Fruit fly (Drosophila melanogaster) whole organism, embryonic: ENCODE measurements around the gene lawc.
A peak's percentile ranks its signal among the peaks of the same experiment; 100 is the strongest.

ENCODE experiments used
- Atf-2 ChIP-seq: fragments of 200-800 bp; sonication (Bioruptor generic); optimal IDR thresholded peaks from 2 replicates; lab custom pipeline; 2016; ENCODE audit warnings: missing biosample characterization, missing genetic modification characterization
- Bdp1 ChIP-seq: fragments of 200-800 bp; sonication (Bioruptor generic); optimal IDR thresholded peaks from 3 replicates; lab custom pipeline; 2016; ENCODE audit warnings: missing biosample characterization, missing genetic modification characterization
- Bgb ChIP-seq: fragments of 200-800 bp; sonication (Bioruptor generic); IDR thresholded peaks from 2 replicates; pipeline ENCODE4 v1.3.6; 2022; ENCODE audit warnings: missing biosample characterization, missing genetic modification characterization; ENCODE audit not compliant: partially characterized antibody
- CG10366 ChIP-seq: fragments of 200-800 bp; sonication (Bioruptor generic); IDR thresholded peaks from 2 replicates; pipeline ENCODE4 v1.3.6; 2022; ENCODE audit warnings: missing biosample characterization, missing genetic modification characterization
- CG10979 ChIP-seq: fragments of 200-800 bp; sonication (Bioruptor generic); optimal IDR thresholded peaks from 2 replicates; lab custom pipeline; 2018; ENCODE audit warnings: missing biosample characterization, mild to moderate bottlenecking, missing genetic modification characterization, moderate library complexity
- CG14667 ChIP-seq: fragments of 200-800 bp; sonication (Bioruptor generic); IDR thresholded peaks from 2 replicates; pipeline ENCODE4 v1.3.6; 2022; ENCODE audit warnings: missing biosample characterization, missing genetic modification characterization
- CG15514 ChIP-seq: fragments of 200-800 bp; sonication (Bioruptor generic); optimal IDR thresholded peaks from 3 replicates; lab custom pipeline; 2017; ENCODE audit warnings: missing biosample characterization, missing genetic modification characterization, mild to moderate bottlenecking, moderate library complexity, missing genetic modification reagents
- CG16815 ChIP-seq: fragments of 200-800 bp; sonication (Bioruptor generic); optimal IDR thresholded peaks from 3 replicates; lab custom pipeline; 2017; ENCODE audit warnings: missing biosample characterization, mild to moderate bottlenecking, missing genetic modification characterization
- CG2120 ChIP-seq: fragments of 200-800 bp; sonication (Bioruptor generic); optimal IDR thresholded peaks from 3 replicates; lab custom pipeline; 2016; ENCODE audit warnings: missing biosample characterization, missing genetic modification characterization
- CG30403 ChIP-seq: fragments of 200-800 bp; sonication (Bioruptor generic); optimal IDR thresholded peaks from 3 replicates; lab custom pipeline; 2016; ENCODE audit warnings: missing biosample characterization, missing genetic modification characterization
- CG3065 ChIP-seq: fragments of 200-800 bp; sonication (Bioruptor generic); optimal IDR thresholded peaks from 2 replicates; lab custom pipeline; 2016; ENCODE audit warnings: missing biosample characterization, missing genetic modification characterization
- CG3163 ChIP-seq: fragments of 200-800 bp; sonication (Bioruptor generic); optimal IDR thresholded peaks from 3 replicates; lab custom pipeline; 2016; ENCODE audit warnings: missing biosample characterization, missing genetic modification characterization
- CG32772 ChIP-seq: fragments of 200-800 bp; sonication (Bioruptor generic); IDR thresholded peaks from 2 replicates; pipeline ENCODE4 v1.3.6; 2022; ENCODE audit warnings: missing biosample characterization, missing genetic modification characterization
- CG42726 ChIP-seq: fragments of 200-800 bp; sonication (Bioruptor generic); IDR thresholded peaks from 2 replicates; pipeline ENCODE4 v1.3.6; 2022; ENCODE audit warnings: missing biosample characterization, missing genetic modification characterization; ENCODE audit not compliant: partially characterized antibody
- CG43689 ChIP-seq: fragments of 200-800 bp; sonication (Bioruptor generic); IDR thresholded peaks from 2 replicates; pipeline ENCODE4 v1.3.6; 2022; ENCODE audit warnings: missing biosample characterization, missing genetic modification characterization
- CG4404 ChIP-seq: fragments of 200-800 bp; sonication (Bioruptor generic); IDR thresholded peaks from 2 replicates; pipeline ENCODE4 v1.3.6; 2022; ENCODE audit warnings: missing biosample characterization, missing genetic modification characterization
- CG6254 ChIP-seq: fragments of 200-800 bp; sonication (Bioruptor generic); optimal IDR thresholded peaks from 3 replicates; lab custom pipeline; 2017; ENCODE audit warnings: mild to moderate bottlenecking, missing biosample characterization, missing genetic modification reagents, missing genetic modification characterization
- CG6813 ChIP-seq: fragments of 200-800 bp; sonication (Bioruptor generic); optimal IDR thresholded peaks from 2 replicates; lab custom pipeline; 2017; ENCODE audit warnings: missing biosample characterization, missing genetic modification characterization, mild to moderate bottlenecking, moderate library complexity, missing genetic modification reagents
- CG8290 ChIP-seq, 3 experiments: fragments of 200-800 bp; sonication (Bioruptor generic); optimal IDR thresholded peaks; 2 replicates each; lab custom pipeline; 2016 to 2019; ENCODE audit warnings: missing biosample characterization in 3 of 3, missing genetic modification characterization in 3 of 3, mild to moderate bottlenecking in 2 of 3, moderate library complexity in 1 of 3
- CHES-1-like ChIP-seq: fragments of 200-800 bp; sonication (Bioruptor generic); optimal IDR thresholded peaks from 2 replicates; lab custom pipeline; 2016; ENCODE audit warnings: missing biosample characterization, missing genetic modification characterization
- D ChIP-seq, 2 experiments: fragments of 200-800 bp in 1 of 2; fragments of >200 bp in 1 of 2; sonication (Bioruptor generic) in 1 of 2; optimal IDR thresholded peaks; 2 replicates in 1 of 2; 3 replicates in 1 of 2; lab custom pipeline; 2017; ENCODE audit warnings: mild to moderate bottlenecking in 1 of 2, missing biosample characterization in 1 of 2, missing genetic modification characterization in 1 of 2, missing genetic modification reagents in 1 of 2
- Eip74EF ChIP-seq, 2 experiments: fragments of 200-800 bp in 1 of 2; fragments of >200 bp in 1 of 2; sonication (Bioruptor generic) in 1 of 2; optimal IDR thresholded peaks; 2 replicates each; lab custom pipeline; 2017 to 2019; ENCODE audit warnings: missing biosample characterization in 2 of 2, missing genetic modification characterization in 2 of 2, mild to moderate bottlenecking in 1 of 2, moderate library complexity in 1 of 2
- Fer1 ChIP-seq: fragments of 200-800 bp; sonication (Bioruptor generic); optimal IDR thresholded peaks from 2 replicates; lab custom pipeline; 2017; ENCODE audit warnings: missing biosample characterization, mild to moderate bottlenecking, missing genetic modification characterization
- H2.0 ChIP-seq: fragments of 200-800 bp; sonication (Bioruptor generic); IDR thresholded peaks from 2 replicates; pipeline ENCODE4 v1.3.6; 2022; ENCODE audit warnings: missing biosample characterization, missing genetic modification characterization
- HLH4C ChIP-seq: fragments of 200-800 bp; sonication (Bioruptor generic); IDR thresholded peaks from 3 replicates; pipeline ENCODE4 v1.3.6; 2022; ENCODE audit warnings: missing biosample characterization, missing genetic modification characterization; ENCODE audit not compliant: partially characterized antibody
- Jarid2 ChIP-seq: fragments of 200-800 bp; sonication (Bioruptor generic); optimal IDR thresholded peaks from 3 replicates; lab custom pipeline; 2017; ENCODE audit warnings: mild to moderate bottlenecking, missing biosample characterization, missing genetic modification reagents, missing genetic modification characterization
- MTF-1 ChIP-seq: fragments of 200-800 bp; sonication (Bioruptor generic); optimal IDR thresholded peaks from 2 replicates; lab custom pipeline; 2018; ENCODE audit warnings: missing biosample characterization, mild to moderate bottlenecking, missing genetic modification characterization, borderline replicate concordance
- Max ChIP-seq: fragments of 200-800 bp; sonication (Bioruptor generic); optimal IDR thresholded peaks from 2 replicates; lab custom pipeline; 2016; ENCODE audit warnings: missing biosample characterization, mild to moderate bottlenecking, missing genetic modification characterization
- Poxn ChIP-seq: fragments of 200-800 bp; sonication (Bioruptor generic); IDR thresholded peaks from 2 replicates; pipeline ENCODE4 v1.3.6; 2022; ENCODE audit warnings: missing biosample characterization, missing genetic modification characterization
- YL-1 ChIP-seq: fragments of 200-800 bp; sonication (Bioruptor generic); optimal IDR thresholded peaks from 3 replicates; lab custom pipeline; 2017; ENCODE audit warnings: missing biosample characterization, mild to moderate bottlenecking, missing genetic modification characterization
- aop ChIP-seq: fragments of 200-800 bp; sonication (Bioruptor generic); IDR thresholded peaks from 2 replicates; pipeline ENCODE4 v1.3.6; 2022; ENCODE audit warnings: missing biosample characterization, missing genetic modification characterization
- bab2 ChIP-seq: fragments of 200-800 bp; sonication (Bioruptor generic); optimal IDR thresholded peaks from 2 replicates; lab custom pipeline; 2016; ENCODE audit warnings: missing biosample characterization, missing genetic modification characterization
- bbx ChIP-seq: fragments of 200-800 bp; sonication (Bioruptor generic); IDR thresholded peaks from 2 replicates; pipeline ENCODE4 v1.3.6; 2022; ENCODE audit warnings: missing biosample characterization, missing genetic modification characterization; ENCODE audit not compliant: partially characterized antibody
- br ChIP-seq: fragments of >200 bp; optimal IDR thresholded peaks from 2 replicates; lab custom pipeline; 2017
- hkb ChIP-seq, 2 experiments: fragments of 200-800 bp in 1 of 2; fragments of >200 bp in 1 of 2; sonication (Bioruptor generic) in 1 of 2; IDR thresholded peaks in 1 of 2; optimal IDR thresholded peaks in 1 of 2; 2 replicates each; pipeline versions ENCODE4 v1.3.6 to Lab custom; 2017 to 2022; ENCODE audit warnings: missing biosample characterization in 1 of 2, missing genetic modification characterization in 1 of 2
- ind ChIP-seq: fragments of 200-800 bp; sonication (Bioruptor generic); optimal IDR thresholded peaks from 3 replicates; lab custom pipeline; 2016; ENCODE audit warnings: missing biosample characterization, missing genetic modification characterization
- klu ChIP-seq: fragments of 200-800 bp; sonication (Bioruptor generic); IDR thresholded peaks from 2 replicates; pipeline ENCODE4 v1.3.6; 2022; ENCODE audit warnings: missing biosample characterization, missing genetic modification characterization
- lab ChIP-seq: fragments of 200-800 bp; sonication (Bioruptor generic); optimal IDR thresholded peaks from 3 replicates; lab custom pipeline; 2017; ENCODE audit warnings: missing biosample characterization, missing genetic modification characterization, mild to moderate bottlenecking, moderate library complexity, missing genetic modification reagents
- lbe ChIP-seq: fragments of 200-800 bp; sonication (Bioruptor generic); optimal IDR thresholded peaks from 2 replicates; lab custom pipeline; 2016; ENCODE audit warnings: missing biosample characterization, mild to moderate bottlenecking, missing genetic modification characterization
- pan ChIP-seq, 4 experiments: fragments of >200 bp in 3 of 4; fragments of 200-800 bp in 1 of 4; sonication (Bioruptor generic) in 1 of 4; optimal IDR thresholded peaks in 3 of 4; IDR thresholded peaks in 1 of 4; 2 replicates each; pipeline versions ENCODE4 v1.3.6 to Lab custom; 2017 to 2022; ENCODE audit warnings: missing biosample characterization in 2 of 4, missing genetic modification characterization in 2 of 4, mixed read lengths in 1 of 4
- run ChIP-seq: fragments of 200-800 bp; sonication (Bioruptor generic); optimal IDR thresholded peaks from 3 replicates; lab custom pipeline; 2018; ENCODE audit warnings: missing biosample characterization, mild to moderate bottlenecking, missing genetic modification characterization
- scrt ChIP-seq: fragments of 200-800 bp; sonication (Bioruptor generic); optimal IDR thresholded peaks from 2 replicates; lab custom pipeline; 2018; ENCODE audit warnings: missing biosample characterization, mild to moderate bottlenecking, missing genetic modification characterization, moderate library complexity
- sob ChIP-seq: fragments of 200-800 bp; sonication (Bioruptor generic); IDR thresholded peaks from 2 replicates; pipeline ENCODE4 v1.3.6; 2022; ENCODE audit warnings: missing biosample characterization, missing genetic modification characterization
- trem ChIP-seq: fragments of 200-800 bp; optimal IDR thresholded peaks from 3 replicates; lab custom pipeline; 2019; ENCODE audit warnings: missing biosample characterization, mild to moderate bottlenecking, missing genetic modification characterization, moderate library complexity
- tup ChIP-seq: fragments of 200-800 bp; sonication (Bioruptor generic); optimal IDR thresholded peaks from 2 replicates; lab custom pipeline; 2016; ENCODE audit warnings: missing biosample characterization, mild to moderate bottlenecking, missing genetic modification characterization, moderate library complexity
- twi ChIP-seq: fragments of 200-800 bp; optimal IDR thresholded peaks from 2 replicates; lab custom pipeline; 2019; ENCODE audit warnings: missing biosample characterization, mild to moderate bottlenecking, missing genetic modification characterization, moderate library complexity
- zen2 ChIP-seq: fragments of 200-800 bp; sonication (Bioruptor generic); IDR thresholded peaks from 3 replicates; pipeline ENCODE4 v1.3.6; 2022; ENCODE audit warnings: missing biosample characterization, missing genetic modification characterization; ENCODE audit not compliant: partially characterized antibody

Gene lawc

DNA sequence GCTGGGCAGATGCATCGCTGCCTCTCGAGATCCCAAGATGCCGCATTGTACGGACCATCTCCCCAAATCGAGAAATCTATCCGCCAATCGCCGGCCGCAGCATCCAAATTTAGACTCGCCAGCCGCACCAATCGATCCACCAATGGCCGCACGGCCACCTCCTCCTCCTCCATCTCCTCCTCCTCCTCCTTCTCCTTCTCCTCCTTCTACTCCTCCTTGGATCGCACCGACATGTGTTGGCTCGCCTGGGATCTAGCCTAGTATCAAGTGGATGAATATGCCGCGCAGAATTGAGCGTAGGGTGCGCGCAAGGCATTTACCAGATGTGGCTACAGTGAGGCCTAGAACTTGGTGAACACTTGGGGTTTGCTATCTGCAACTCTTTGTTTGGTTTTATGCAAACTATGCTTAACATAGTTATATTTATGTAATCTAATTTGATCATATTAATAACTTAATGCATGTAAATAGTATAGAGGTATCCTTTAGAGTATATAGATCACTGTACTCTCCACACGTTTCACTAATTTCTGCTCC lies 43.6 kb upstream of the lawc start, which contains the start of gene org-1 (continued):
- TF ChIP-seq CG14667 (GFP tag; lab: Robert Waterston, UW) (peak; percentile 97), hkb (optimal IDR thresholded peaks at IDR 0.05; lab: Kevin White, UChicago) (no peak), hkb (GFP tag; IDR thresholded peaks at IDR 0.05; lab: Robert Waterston, UW) (peak; percentile 97), D (optimal IDR thresholded peaks at IDR 0.05; lab: Kevin White, UChicago) (no peak), D (GFP tag; optimal IDR thresholded peaks at IDR 0.05; lab: Kevin White, UChicago) (peak; percentile 96), bab2 (GFP tag; lab: Kevin White, UChicago) (peak; percentile 75), CG6254 (GFP tag; lab: Kevin White, UChicago) (peak; percentile 92), twi (tag; lab: Kevin White, UChicago) (peak; percentile 97), CG10366 (peak; percentile 98), Fer1 (peak; percentile 87), klu (GFP tag; lab: Robert Waterston, UW) (peak; percentile 94), CG6813 (GFP tag; lab: Kevin White, UChicago) (peak; percentile 91), br (lab: Kevin White, UChicago) (no peak), lbe (peak; percentile 58), CG43689 (GFP tag; lab: Robert Waterston, UW) (peak; percentile 94), bbx (no peak), lab (GFP tag; lab: Kevin White, UChicago) (peak; percentile 94), Poxn (GFP tag; lab: Robert Waterston, UW) (peak; percentile 84), CHES-1-like (peak; percentile 65), aop (GFP tag; lab: Robert Waterston, UW) (peak; percentile 93), Bdp1 (GFP tag; lab: Kevin White, UChicago) (peak; percentile 46), trem (peak; percentile 94), scrt (GFP tag; lab: Kevin White, UChicago) (peak; percentile 84), YL-1 (GFP tag; lab: Kevin White, UChicago) (peak; percentile 77), pan (optimal IDR thresholded peaks at IDR 0.05; lab: Kevin White, UChicago) (no peak), pan (GFP tag; optimal IDR thresholded peaks at IDR 0.05 in 1 of 2, IDR thresholded peaks at IDR 0.05 in 1 of 2) (peak in 1 of 2 experiments; percentile 97), run (peak; percentile 83), Atf-2 (GFP tag; lab: Kevin White, UChicago) (peak; percentile 80), CG8290 (GFP tag; optimal IDR thresholded peaks at IDR 0.05; lab: Kevin White, UChicago) (peak; percentile 91), CG8290 (tag; optimal IDR thresholded peaks at IDR 0.05; lab: Kevin White, UChicago) (peak; percentile 82 to 97), sob (peak; percentile 96), MTF-1 (GFP tag; lab: Kevin White, UChicago) (peak; percentile 91), CG30403 (GFP tag; lab: Kevin White, UChicago) (peak; percentile 92), ind (peak; percentile 94), Eip74EF (GFP tag; optimal IDR thresholded peaks at IDR 0.05; lab: Kevin White, UChicago) (peak in 1 of 2 experiments; percentile 88), CG4404 (GFP tag; lab: Robert Waterston, UW) (peak; percentile 98), CG3163 (peak; percentile 61), CG42726 (GFP tag; lab: Robert Waterston, UW) (0 out of 2 replicates have a peak, but pooled peaks have one; percentile 13), Bgb (GFP tag; lab: Robert Waterston, UW) (0 out of 2 replicates have a peak, but pooled peaks have one; percentile 11), Max (peak; percentile 80), Jarid2 (GFP tag; lab: Kevin White, UChicago) (peak; percentile 73), CG16815 (GFP tag; lab: Kevin White, UChicago) (peak; percentile 95), tup (GFP tag; lab: Kevin White, UChicago) (peak; percentile 81), CG2120 (GFP tag; lab: Kevin White, UChicago) (peak; percentile 86), HLH4C (GFP tag; lab: Robert Waterston, UW) (no peak), CG15514 (GFP tag; lab: Kevin White, UChicago) (peak; percentile 72), zen2 (GFP tag; lab: Robert Waterston, UW) (no peak), H2.0 (peak; percentile 98), CG32772 (GFP tag; lab: Robert Waterston, UW) (peak; percentile 98), CG3065 (GFP tag; lab: Kevin White, UChicago) (peak; percentile 89), CG10979 (peak; percentile 97)
